Worm (Caenorhabditis elegans) whole organism, early embryonic: Measurements from ENCODE around the gene F13B12.4.
A peak's percentile ranks its signal among the peaks of the same experiment; 100 is the strongest.

Source experiments
- B0310.2 ChIP-seq: sonication (generic microtip); optimal IDR thresholded peaks from 2 replicates; lab custom pipeline; 2016; ENCODE audit warnings: mild to moderate bottlenecking, missing genetic modification characterization, missing compliant biosample characterization
- F13C5.2 ChIP-seq: sonication (generic microtip); optimal IDR thresholded peaks from 2 replicates; lab custom pipeline; 2017; ENCODE audit warnings: mild to moderate bottlenecking, missing genetic modification characterization, inconsistent platforms, missing compliant biosample characterization
- aly-1 ChIP-seq: sonication (generic microtip); optimal IDR thresholded peaks from 2 replicates; lab custom pipeline; 2016; ENCODE audit warnings: missing genetic modification characterization, missing compliant biosample characterization
- ama-1 ChIP-seq: fragments of 150-350 bp; optimal IDR thresholded peaks from 2 replicates; lab custom pipeline; 2014
- ceh-13 ChIP-seq: fragments of 200-800 bp; sonication (Bioruptor generic); optimal IDR thresholded peaks from 2 replicates; lab custom pipeline; 2018; ENCODE audit warnings: mild to moderate bottlenecking, missing genetic modification characterization, missing compliant biosample characterization
- ceh-36 ChIP-seq: sonication (generic microtip); optimal IDR thresholded peaks from 2 replicates; lab custom pipeline; 2016; ENCODE audit warnings: missing genetic modification characterization, inconsistent platforms, missing compliant biosample characterization
- ets-7 ChIP-seq: sonication (generic microtip); optimal IDR thresholded peaks from 2 replicates; lab custom pipeline; 2016; ENCODE audit warnings: missing genotype, missing genetic modification characterization, missing compliant biosample characterization
- flt-1 ChIP-seq: fragments of 200-800 bp; sonication (Bioruptor generic); IDR thresholded peaks from 2 replicates; pipeline ENCODE4 v1.3.6; 2022; ENCODE audit warnings: missing genetic modification characterization, missing compliant biosample characterization
- hmbx-1 ChIP-seq: sonication (generic microtip); optimal IDR thresholded peaks from 2 replicates; lab custom pipeline; 2016; ENCODE audit warnings: mild to moderate bottlenecking, missing genetic modification characterization, missing compliant biosample characterization
- hmg-4 ChIP-seq: fragments of 200-800 bp; sonication (Bioruptor generic); optimal IDR thresholded peaks from 2 replicates; lab custom pipeline; 2018; ENCODE audit warnings: mild to moderate bottlenecking, missing genetic modification characterization, missing compliant biosample characterization
- hnd-1 ChIP-seq: sonication (generic microtip); optimal IDR thresholded peaks from 2 replicates; lab custom pipeline; 2016; ENCODE audit warnings: missing genetic modification characterization, missing compliant biosample characterization
- pes-1 ChIP-seq: fragments of 200-800 bp; sonication (Bioruptor generic); IDR thresholded peaks from 2 replicates; pipeline ENCODE4 v1.3.6; 2022; ENCODE audit warnings: missing genetic modification reagents, missing genetic modification characterization, missing compliant biosample characterization
- scrt-1 ChIP-seq: fragments of 200-800 bp; sonication (Bioruptor generic); IDR thresholded peaks from 2 replicates; pipeline ENCODE4 v1.3.6; 2022; ENCODE audit warnings: missing genetic modification characterization, missing compliant biosample characterization
- sea-1 ChIP-seq: fragments of 200-800 bp; sonication (Bioruptor generic); conservative IDR thresholded peaks from 2 replicates; pipeline ENCODE4 v1.3.6; 2022; ENCODE audit warnings: missing genetic modification characterization, missing compliant biosample characterization
- tbx-11 ChIP-seq: fragments of 200-800 bp; sonication (Bioruptor generic); IDR thresholded peaks from 2 replicates; pipeline ENCODE4 v1.3.6; 2022; ENCODE audit warnings: missing genetic modification characterization, missing compliant biosample characterization
- tbx-37 ChIP-seq: fragments of 200-800 bp; sonication (Bioruptor generic); conservative IDR thresholded peaks from 2 replicates; pipeline ENCODE4 v1.3.6; 2022; ENCODE audit warnings: missing genetic modification reagents, missing genetic modification characterization, missing compliant biosample characterization
- tra-4 ChIP-seq: sonication (generic microtip); optimal IDR thresholded peaks from 2 replicates; lab custom pipeline; 2017; ENCODE audit warnings: missing genetic modification characterization, missing compliant biosample characterization

The F13B12.4 gene

DNA sequence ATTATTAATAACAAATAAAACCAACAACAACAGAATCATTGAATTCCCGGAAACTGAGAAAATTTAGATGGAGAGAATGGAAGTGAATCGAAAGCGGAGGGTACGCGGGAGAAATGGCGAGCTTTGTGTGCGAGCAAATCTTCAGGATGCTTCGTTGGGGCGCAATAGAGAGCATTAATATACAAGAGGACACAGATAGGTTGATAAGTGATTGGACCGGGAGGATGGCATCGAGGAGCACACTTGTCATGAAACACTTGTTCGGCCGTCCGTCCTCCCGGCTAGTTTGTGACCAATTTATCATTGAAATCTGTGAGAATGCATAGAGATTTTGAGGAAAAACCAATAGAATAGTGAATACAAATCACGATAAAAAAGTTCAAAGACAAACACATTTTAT lies 27.5 kb downstream of the F13B12.4 start:
- TF ChIP-seq aly-1 (tag; lab: Kevin White, UChicago) (no peak), sea-1 (GFP tag; lab: Robert Waterston, UW) (no peak), ama-1 (lab: Kevin White, UChicago) (no peak), tbx-11 (GFP tag; lab: Robert Waterston, UW) (no peak), hmbx-1 (no peak), scrt-1 (GFP tag; lab: Robert Waterston, UW) (no peak), pes-1 (GFP tag; lab: Robert Waterston, UW) (no peak), flt-1 (GFP tag; lab: Robert Waterston, UW) (no peak), tra-4 (tag; lab: Kevin White, UChicago) (no peak), tbx-37 (GFP tag; lab: Robert Waterston, UW) (no peak), hmg-4 (GFP tag; lab: Kevin White, UChicago) (no peak), ceh-13 (GFP tag; lab: Kevin White, UChicago) (no peak), ceh-36 (tag; lab: Kevin White, UChicago) (no peak), ets-7 (no peak), B0310.2 (tag; lab: Kevin White, UChicago) (no peak), F13C5.2 (tag; lab: Kevin White, UChicago) (no peak), hnd-1 (tag; lab: Kevin White, UChicago) (no peak)

ce11 chrIV:10421256-10421655 lies 28.4 kb downstream of the F13B12.4 start:
- TF ChIP-seq sea-1 (GFP tag; lab: Robert Waterston, UW), result no peak
- no peak for TF ChIP-seq ceh-13 (GFP tag; lab: Kevin White, UChicago)
- TF ChIP-seq flt-1 (GFP tag; lab: Robert Waterston, UW), result no peak
- TF ChIP-seq hmg-4 (GFP tag; lab: Kevin White, UChicago), result peak; percentile 15

DNA sequence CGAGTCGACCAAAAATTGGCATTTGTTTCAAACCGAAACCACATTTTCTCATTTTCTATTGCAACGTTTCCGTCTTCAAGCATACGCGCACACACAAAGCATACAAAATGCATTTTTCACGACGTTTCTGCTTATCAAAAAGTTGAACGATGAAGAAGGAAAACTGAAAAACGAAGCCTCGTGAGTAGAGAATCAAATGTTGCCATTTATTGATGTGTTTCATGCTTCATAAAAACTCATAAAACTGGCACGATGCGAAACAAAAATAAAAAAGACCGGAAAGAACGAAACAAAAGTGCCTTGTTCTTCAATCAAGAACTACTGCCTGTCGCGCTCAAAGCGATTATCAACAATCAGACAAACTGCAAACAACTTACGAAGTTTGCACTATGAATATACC lies 29.3 kb downstream of the F13B12.4 start:
- TF ChIP-seq ceh-36 (tag; lab: Kevin White, UChicago), result no peak
- TF ChIP-seq aly-1 (tag; lab: Kevin White, UChicago), result no peak
- TF ChIP-seq flt-1 (GFP tag; lab: Robert Waterston, UW), result no peak
- no peak for TF ChIP-seq ets-7
- TF ChIP-seq hmbx-1, result no peak
- TF ChIP-seq pes-1 (GFP tag; lab: Robert Waterston, UW), result no peak
- no peak for TF ChIP-seq tbx-37 (GFP tag; lab: Robert Waterston, UW)
- no peak for TF ChIP-seq ama-1 (lab: Kevin White, UChicago)
- no peak for TF ChIP-seq B0310.2 (tag; lab: Kevin White, UChicago)

ce11 chrIV:10419896-10420295 lies 29.8 kb downstream of the F13B12.4 start:
- TF ChIP-seq B0310.2 (tag; lab: Kevin White, UChicago), result no peak
- TF ChIP-seq scrt-1 (GFP tag; lab: Robert Waterston, UW), result no peak
- TF ChIP-seq tbx-11 (GFP tag; lab: Robert Waterston, UW), result no peak
- TF ChIP-seq hnd-1 (tag; lab: Kevin White, UChicago), result no peak
- TF ChIP-seq sea-1 (GFP tag; lab: Robert Waterston, UW), result no peak
- TF ChIP-seq ets-7, result no peak

- no peak for TF ChIP-seq ceh-13 (GFP tag; lab: Kevin White, UChicago)
- no peak for TF ChIP-seq tra-4 (tag; lab: Kevin White, UChicago)
- no peak for TF ChIP-seq B0310.2 (tag; lab: Kevin White, UChicago)
- TF ChIP-seq hnd-1 (tag; lab: Kevin White, UChicago), result no peak
- TF ChIP-seq ceh-36 (tag; lab: Kevin White, UChicago), result no peak
- TF ChIP-seq hmbx-1, result no peak
- TF ChIP-seq ets-7, result no peak
- TF ChIP-seq flt-1 (GFP tag; lab: Robert Waterston, UW), result no peak
- TF ChIP-seq F13C5.2 (tag; lab: Kevin White, UChicago), result no peak
- no peak for TF ChIP-seq pes-1 (GFP tag; lab: Robert Waterston, UW)
- TF ChIP-seq ama-1 (lab: Kevin White, UChicago), result no peak
- no peak for TF ChIP-seq aly-1 (tag; lab: Kevin White, UChicago)
- TF ChIP-seq tbx-11 (GFP tag; lab: Robert Waterston, UW), result no peak
- TF ChIP-seq tbx-37 (GFP tag; lab: Robert Waterston, UW), result no peak
- no peak for TF ChIP-seq scrt-1 (GFP tag; lab: Robert Waterston, UW)
Measured at ce11 chrIV:10417781-10418180, 31.9 kb downstream of the F13B12.4 start, which contains the start of gene F13B12.6. Gene F13B12.6 (minus strand): TSS chrIV:10417881.

DNA sequence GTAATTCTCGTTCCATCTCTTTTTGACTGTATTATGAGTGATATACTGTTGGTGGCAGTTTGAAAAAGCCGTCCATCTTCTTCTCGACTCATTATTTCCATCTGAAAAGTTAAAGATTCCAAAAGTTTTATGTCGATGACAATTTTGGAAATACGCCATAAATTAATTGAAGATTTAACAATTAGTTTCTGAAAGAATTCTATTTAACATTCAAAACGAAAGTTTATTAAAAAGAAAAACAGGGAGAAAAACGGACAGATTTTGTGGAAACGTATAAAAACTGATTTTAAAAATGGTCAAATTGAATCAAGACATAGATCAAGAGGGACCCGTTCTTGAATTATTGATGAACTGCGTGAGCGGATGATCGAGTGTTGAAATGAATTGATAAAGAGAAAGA lies 35.9 kb downstream of the F13B12.4 start, which contains the start of gene R10H10.7:
Gene R10H10.7 (minus strand): TSS at position 101 of the 400 bp plus-strand sequence.
- TF ChIP-seq F13C5.2 (tag; lab: Kevin White, UChicago) (no peak), ceh-36 (tag; lab: Kevin White, UChicago) (no peak), ets-7 (no peak), hnd-1 (tag; lab: Kevin White, UChicago) (no peak), aly-1 (tag; lab: Kevin White, UChicago) (no peak), hmg-4 (GFP tag; lab: Kevin White, UChicago) (no peak), hmbx-1 (no peak), ama-1 (lab: Kevin White, UChicago) (no peak), flt-1 (GFP tag; lab: Robert Waterston, UW) (no peak), ceh-13 (GFP tag; lab: Kevin White, UChicago) (no peak), tbx-37 (GFP tag; lab: Robert Waterston, UW) (no peak)

DNA sequence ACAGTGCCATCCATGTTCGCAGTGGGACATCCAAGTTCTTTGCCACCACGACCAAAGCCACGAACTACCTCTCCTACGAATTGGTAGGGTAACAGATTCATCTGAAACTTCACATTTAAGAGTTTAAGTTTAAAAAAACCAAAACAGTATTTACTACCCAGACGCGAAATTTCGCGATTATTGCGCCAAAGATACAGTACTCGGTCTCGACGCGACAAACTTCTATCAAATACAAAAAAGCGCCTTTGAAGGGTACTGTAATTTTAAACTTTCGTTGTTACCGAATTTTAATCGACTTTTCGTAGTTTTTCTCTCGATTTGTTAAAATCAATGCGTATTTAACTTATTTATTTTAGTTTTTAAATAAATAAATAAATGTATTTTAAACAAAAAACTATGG lies 40.3 kb downstream of the F13B12.4 start, which contains the start of gene rfk-1:
Gene rfk-1 (minus strand): TSS at position 101 of the 400 bp plus-strand sequence.
- TF ChIP-seq tbx-11 (GFP tag; lab: Robert Waterston, UW), result no peak
- no peak for TF ChIP-seq hnd-1 (tag; lab: Kevin White, UChicago)
- no peak for TF ChIP-seq pes-1 (GFP tag; lab: Robert Waterston, UW)
- TF ChIP-seq B0310.2 (tag; lab: Kevin White, UChicago), result no peak
- TF ChIP-seq ceh-36 (tag; lab: Kevin White, UChicago), result no peak
- TF ChIP-seq sea-1 (GFP tag; lab: Robert Waterston, UW), result no peak
- TF ChIP-seq ama-1 (lab: Kevin White, UChicago), result no peak
- TF ChIP-seq ets-7, result no peak
- no peak for TF ChIP-seq hmbx-1
- no peak for TF ChIP-seq ceh-13 (GFP tag; lab: Kevin White, UChicago)
- TF ChIP-seq scrt-1 (GFP tag; lab: Robert Waterston, UW), result no peak
- no peak for TF ChIP-seq hmg-4 (GFP tag; lab: Kevin White, UChicago)
